Fruit fly (Drosophila melanogaster): ENCODE results near the gene CstF50.

CstF50 gene

dm6 chr3R:31736776-31737175, at the start of gene CstF50, which contains the start of gene CG11563:
CstF50 (minus strand) TSS chr3R:31736963.
CG11563 (plus strand) TSS chr3R:31737035.
- TF ChIP-seq CG17801 (GFP tag; optimal IDR thresholded peaks at IDR 0.05; ENCODE audit: partially characterized antibody): peak; percentile 29

DNA sequence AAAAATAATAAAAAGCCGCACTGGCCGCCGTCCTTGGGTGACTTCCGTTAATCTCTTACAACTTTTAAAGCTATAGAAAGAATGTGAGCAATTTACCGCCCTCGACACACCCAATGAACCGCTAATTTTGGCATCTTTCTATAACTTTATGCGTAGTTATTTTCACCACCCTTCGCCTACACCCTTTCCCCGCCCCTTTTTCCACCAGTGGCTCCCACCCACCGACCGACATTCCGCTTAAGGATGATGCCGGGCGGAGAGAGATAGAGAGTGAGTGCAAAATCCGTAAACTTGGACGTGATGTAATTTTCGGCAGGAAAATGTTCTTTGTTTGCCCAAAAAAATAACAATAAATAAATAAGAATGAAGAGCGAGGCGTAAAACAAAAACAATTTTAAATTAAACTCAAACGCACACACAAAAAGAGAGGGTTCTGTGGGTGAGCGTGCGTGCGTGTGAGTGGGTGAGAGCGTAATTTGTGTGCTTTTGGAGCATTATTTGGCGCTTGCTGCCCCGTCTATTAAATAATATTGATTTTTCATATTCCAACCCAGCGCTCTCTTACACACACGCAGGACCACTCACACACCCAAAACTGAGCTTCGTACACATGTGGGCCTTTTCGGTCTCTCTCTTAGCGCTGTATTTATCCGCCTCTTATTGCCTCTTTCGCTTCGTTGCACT, 40.9 kb upstream of the CstF50 start:
- TF ChIP-seq CG17801 (GFP tag; optimal IDR thresholded peaks at IDR 0.05; ENCODE audit: partially characterized antibody): no peak

DNA sequence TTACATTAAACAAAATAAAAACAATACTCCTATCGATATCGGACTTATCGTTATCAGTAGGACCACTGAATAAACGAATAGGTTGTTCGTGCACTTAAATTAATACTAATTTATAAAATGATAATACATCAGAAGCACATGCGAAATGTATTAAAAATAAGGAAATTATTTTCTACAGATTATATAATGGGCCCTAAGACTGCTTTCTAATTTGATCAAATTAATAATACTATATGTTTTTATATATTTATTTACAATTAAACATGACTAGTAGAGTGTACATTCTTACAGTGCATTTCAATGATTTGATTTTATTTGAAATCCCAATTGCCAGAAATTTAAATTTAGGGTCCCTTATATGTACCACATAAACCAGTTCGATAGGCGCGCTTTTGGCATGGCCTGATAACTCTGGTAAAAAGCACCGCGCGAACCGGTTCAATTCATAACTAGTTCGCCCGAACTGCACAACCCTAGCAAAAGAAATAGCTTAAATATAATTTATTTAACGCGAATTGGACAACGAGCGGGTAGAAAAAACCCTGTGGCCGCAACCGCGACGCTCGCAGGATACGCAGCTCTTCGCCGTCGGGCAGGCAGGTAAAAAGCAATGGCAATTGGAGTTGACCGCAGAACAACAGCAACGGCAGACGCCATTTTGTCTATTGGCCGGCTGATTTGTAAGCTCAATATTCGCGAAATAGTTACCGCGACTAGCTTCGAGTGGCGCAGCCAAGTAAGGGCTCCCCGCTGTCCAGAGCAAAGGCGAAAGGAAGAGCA, 40.0 kb upstream of the CstF50 start, which contains the start of the genes CG2126 and faf:
TSS of gene CG2126 (minus strand) at position 70 of the 780 bp plus-strand sequence.
TSS of gene faf (plus strand) at position 438 of the 780 bp plus-strand sequence.
- TF ChIP-seq CG17801 (GFP tag; optimal IDR thresholded peaks at IDR 0.05; ENCODE audit: partially characterized antibody): peak; percentile 75

DNA sequence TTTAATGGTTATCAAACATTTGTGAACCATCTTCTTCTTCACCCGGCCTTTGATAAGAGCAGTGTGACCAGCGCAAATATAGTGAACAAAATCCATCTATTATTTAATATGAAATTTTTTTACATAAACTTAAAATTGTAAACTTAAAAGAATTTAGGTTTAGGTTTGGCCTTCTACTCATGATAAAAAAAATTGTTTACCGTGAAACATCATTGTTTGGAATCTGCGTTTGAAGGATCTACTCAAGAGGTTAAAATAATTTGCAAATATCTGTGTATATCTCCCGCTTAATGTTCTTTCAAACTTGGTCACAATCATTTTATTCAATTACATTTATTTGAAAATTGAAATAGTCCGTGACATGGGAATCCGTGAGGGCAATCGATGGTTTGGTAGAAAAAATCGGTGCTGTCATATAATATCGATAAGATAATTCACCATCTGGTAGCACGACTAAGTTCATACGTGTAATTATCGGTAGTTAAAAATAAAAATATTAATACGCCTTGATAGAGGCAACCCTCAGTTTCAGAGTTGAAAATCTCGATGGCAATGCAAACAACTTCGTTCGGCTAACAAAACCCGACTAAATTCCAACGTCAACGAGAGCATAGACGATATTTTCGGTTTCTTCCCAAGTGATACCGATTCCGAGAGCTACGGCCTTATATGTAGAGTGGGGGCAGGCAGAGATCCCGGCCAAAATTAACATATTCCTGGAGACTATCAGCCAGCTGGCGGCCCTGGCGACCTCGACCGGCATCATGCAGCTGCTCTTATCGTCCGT, 35.2 kb upstream of the CstF50 start, which contains the start of the genes betaGlu and sip3:
TSS of gene betaGlu (minus strand) at position 59 of the 787 bp plus-strand sequence.
TSS of gene sip3 (plus strand) at position 430 of the 787 bp plus-strand sequence.
- TF ChIP-seq CG17801 (GFP tag; optimal IDR thresholded peaks at IDR 0.05; ENCODE audit: partially characterized antibody): peak; percentile 6

- no peak for TF ChIP-seq CG17801 (GFP tag; optimal IDR thresholded peaks at IDR 0.05; ENCODE audit: partially characterized antibody)
Observed at dm6 chr3R:31768198-31768597, 31.4 kb upstream of the CstF50 start.

DNA sequence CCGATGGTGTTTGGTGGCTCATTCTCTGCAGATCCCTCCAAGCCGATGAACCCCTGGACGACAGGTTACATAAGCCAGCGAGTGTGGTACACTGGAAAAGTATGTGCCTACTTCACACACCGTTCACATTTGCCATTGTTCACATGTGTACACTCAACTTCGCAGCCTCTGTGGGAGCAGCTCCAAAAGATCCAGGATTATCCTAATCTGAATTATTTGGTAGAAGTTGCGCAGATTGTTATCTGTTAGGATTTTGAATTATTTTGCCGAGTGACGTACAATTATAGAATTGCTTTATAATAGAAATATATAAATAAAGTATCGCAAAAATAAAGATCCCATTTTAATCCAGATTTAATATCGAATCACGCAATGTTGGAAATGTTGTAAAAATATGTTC, 30.8 kb upstream of the CstF50 start:
- no peak for TF ChIP-seq CG17801 (GFP tag; optimal IDR thresholded peaks at IDR 0.05; ENCODE audit: partially characterized antibody)

DNA sequence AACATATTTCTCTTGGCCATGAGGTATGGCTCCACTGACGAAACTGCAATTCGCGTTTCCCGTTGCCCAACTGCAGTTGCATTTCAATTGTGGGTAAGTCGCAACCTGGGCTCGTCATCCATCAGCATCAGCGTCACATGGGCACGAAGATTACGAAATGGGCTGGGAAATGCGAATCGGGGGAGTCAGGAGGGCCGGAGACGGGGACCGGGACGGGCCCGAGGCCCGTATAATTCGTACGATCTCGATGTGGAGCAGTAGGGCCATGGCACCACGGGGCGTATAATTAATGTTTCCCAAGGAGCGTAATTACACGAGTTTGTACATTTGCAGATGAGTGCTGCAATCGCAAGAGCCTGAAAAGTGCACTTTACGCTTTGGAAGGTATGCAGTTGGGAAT, 28.4 kb upstream of the CstF50 start:
- TF ChIP-seq CG17801 (GFP tag; optimal IDR thresholded peaks at IDR 0.05; ENCODE audit: partially characterized antibody): no peak

dm6 chr3R:31764672-31765071, 27.9 kb upstream of the CstF50 start, which contains the start of gene CG2150:
CG2150 (minus strand) TSS chr3R:31764772.
- no peak for TF ChIP-seq CG17801 (GFP tag; optimal IDR thresholded peaks at IDR 0.05; ENCODE audit: partially characterized antibody)

- no peak for TF ChIP-seq CG17801 (GFP tag; optimal IDR thresholded peaks at IDR 0.05; ENCODE audit: partially characterized antibody)
Observed at dm6 chr3R:31762672-31763071, 25.9 kb upstream of the CstF50 start.

DNA sequence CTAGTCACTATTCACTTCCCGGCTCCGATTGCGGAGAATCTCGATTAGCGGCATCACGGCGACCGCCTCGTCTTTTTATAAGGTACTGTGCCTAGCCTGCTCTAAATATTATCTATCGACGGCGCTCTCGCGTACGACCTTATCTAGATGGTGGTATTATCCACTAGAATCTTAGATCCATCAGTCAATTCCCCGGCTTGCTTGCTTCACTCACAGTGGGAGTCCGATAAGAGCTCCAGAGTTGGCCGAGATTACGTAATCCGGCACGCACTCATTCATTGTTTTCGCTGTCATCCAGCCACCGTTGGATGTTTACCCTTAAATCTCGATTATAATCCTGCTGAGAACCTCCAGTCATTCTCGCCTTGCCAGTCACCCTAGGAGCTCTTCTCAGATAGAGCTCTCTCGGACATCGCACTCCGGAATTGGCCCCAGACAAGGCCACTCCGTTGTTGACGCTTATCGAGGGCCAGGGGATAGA, 24.8 kb upstream of the CstF50 start, which contains the start of gene Smvt:
TSS of gene Smvt (minus strand) at position 51 of the 481 bp plus-strand sequence.
- TF ChIP-seq CG17801 (GFP tag; optimal IDR thresholded peaks at IDR 0.05; ENCODE audit: partially characterized antibody): no peak

DNA sequence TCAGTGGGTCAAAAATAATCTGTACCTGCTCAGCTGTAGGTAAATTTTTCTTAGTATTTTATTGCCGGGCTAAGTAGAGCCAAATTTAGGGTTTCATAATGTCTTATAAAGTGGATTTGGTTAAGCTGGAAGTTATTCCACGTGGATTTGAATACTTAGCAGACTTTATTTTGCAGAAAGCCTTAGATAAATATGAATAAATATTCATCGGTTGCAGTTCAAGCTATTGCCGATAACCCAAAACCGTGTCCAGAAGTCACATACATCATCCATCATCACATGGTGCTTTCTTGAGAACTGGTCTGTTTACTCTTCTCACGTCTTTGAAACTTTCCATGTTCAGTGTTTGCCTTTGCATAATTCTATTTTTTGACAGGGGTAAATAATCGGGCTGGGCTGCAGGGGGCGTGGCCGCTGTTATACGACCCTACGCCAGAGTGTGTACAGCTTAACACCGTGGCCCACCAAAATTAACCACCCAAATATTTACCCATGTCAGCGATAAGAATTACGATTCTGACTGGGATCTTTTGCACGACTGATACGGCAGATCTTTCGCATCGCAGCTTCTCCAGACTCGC, 21.9 kb upstream of the CstF50 start, which contains the start of gene CG2187:
TSS of gene CG2187 (minus strand) at position 51 of the 581 bp plus-strand sequence.
- no peak for TF ChIP-seq CG17801 (GFP tag; optimal IDR thresholded peaks at IDR 0.05; ENCODE audit: partially characterized antibody)

dm6 chr3R:31754605-31755004, 17.8 kb upstream of the CstF50 start, which contains the start of gene salt:
salt (minus strand) TSS chr3R:31754705.
- no peak for TF ChIP-seq CG17801 (GFP tag; optimal IDR thresholded peaks at IDR 0.05; ENCODE audit: partially characterized antibody)

DNA sequence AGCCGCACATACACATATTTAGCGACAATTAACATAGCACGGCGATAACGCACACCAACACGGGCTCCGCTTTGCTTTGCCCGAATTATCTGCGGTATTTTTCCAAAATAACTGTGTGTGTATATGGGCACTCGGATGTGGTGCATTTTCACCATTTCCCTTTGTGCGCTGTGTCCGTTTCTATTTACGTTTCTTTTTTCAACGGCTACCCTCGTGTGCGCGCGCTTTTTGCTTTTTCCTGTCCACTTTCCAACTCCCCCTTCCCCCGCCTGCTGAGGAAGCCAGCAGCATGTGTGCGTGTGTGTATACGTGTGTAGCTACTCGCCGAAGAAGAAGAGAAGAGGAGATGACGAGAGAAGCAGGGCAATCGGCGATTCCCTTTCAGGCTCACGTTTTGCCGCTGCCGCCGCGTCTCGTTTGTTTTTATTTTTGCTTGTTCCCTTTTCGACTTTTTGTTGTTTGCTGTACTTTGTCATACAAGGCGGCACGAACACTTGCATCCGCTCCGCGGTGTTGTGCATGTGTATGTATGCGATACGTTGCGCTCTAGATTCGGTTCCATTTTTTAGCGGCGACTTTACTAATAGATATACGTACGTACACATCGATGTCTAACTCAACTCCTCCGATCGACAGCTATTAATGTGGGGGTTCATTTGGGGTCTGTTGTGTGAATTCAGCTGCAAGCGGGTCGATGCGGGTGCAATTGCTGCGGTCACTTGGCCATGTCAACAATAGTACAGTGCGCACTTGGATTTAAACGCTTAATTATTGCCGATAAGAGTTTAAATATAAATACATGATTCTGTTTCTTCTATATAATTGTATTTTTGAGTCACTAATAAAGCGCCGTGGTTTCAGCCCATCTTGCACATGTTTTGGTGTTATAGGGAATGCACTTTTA, 11.6 kb upstream of the CstF50 start:
- TF ChIP-seq CG17801 (GFP tag; optimal IDR thresholded peaks at IDR 0.05; ENCODE audit: partially characterized antibody): peak; percentile 8
